Worm (Caenorhabditis elegans) whole organism, dauer: ENCODE measurements around the gene sqd-1.

Experiments used
- unc-62 ChIP-seq: sonication (generic microtip); optimal IDR thresholded peaks from 2 replicates; lab custom pipeline; 2017; ENCODE audit warnings: missing biosample characterization, missing genetic modification reagents, missing genetic modification characterization

Gene sqd-1

ce11 chrIV:6372993-6373392 lies 49.0 kb downstream of the sqd-1 start, which contains the start of gene smg-3:
Gene smg-3 (minus strand): TSS chrIV:6373093.
- no peak for TF ChIP-seq unc-62

- no peak for TF ChIP-seq unc-62
These were observed 49.7 kb downstream of the sqd-1 start for ce11 chrIV:6373721-6374120.
